Worm (Caenorhabditis elegans) whole organism, L3 larva: ENCODE data around the gene myo-5.

Experiments used
- nhr-12 ChIP-seq: fragments of 150-350 bp; optimal IDR thresholded peaks from 2 replicates; lab custom pipeline; 2014; ENCODE audit warnings: missing biosample characterization, missing genetic modification characterization
- nhr-237 ChIP-seq: fragments of 150-350 bp; optimal IDR thresholded peaks from 2 replicates; lab custom pipeline; 2014; ENCODE audit warnings: missing biosample characterization, missing genetic modification characterization
- nhr-77 ChIP-seq: fragments of 150-350 bp; optimal IDR thresholded peaks from 2 replicates; lab custom pipeline; 2014; ENCODE audit warnings: missing biosample characterization, missing genetic modification characterization
- pqm-1 ChIP-seq: fragments of 150-350 bp; optimal IDR thresholded peaks from 2 replicates; lab custom pipeline; 2017; ENCODE audit warnings: missing biosample characterization, missing genetic modification characterization, inconsistent platforms

- TF ChIP-seq nhr-12 (tag; lab: Kevin White, UChicago): no peak
- no peak for TF ChIP-seq pqm-1 (tag; lab: Kevin White, UChicago)
- TF ChIP-seq nhr-77 (tag; lab: Kevin White, UChicago): no peak
- no peak for TF ChIP-seq nhr-237
These were observed 22.9 kb downstream of the myo-5 start for ce11 chrV:8131628-8132027.
